Worm (Caenorhabditis elegans): ENCODE data around the gene F10C2.4.

DNA sequence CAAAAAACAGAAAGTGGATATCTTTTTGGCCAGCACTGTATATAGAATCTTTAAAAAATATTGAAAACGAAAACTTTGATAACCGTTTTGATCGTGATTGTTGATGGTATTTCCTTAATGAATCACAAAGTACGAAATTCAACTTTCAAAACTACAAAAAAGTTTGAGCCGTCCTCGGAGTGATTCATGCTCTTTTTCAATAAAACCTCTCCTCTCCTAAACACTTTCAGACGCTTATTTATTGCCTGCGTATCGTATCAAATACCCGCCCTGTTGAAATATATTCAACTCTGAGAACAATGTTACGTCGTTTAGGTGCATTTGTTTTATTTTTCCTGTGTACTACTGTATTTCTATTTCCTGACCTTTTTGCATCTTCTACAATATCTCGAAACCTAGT, 20.4 kb upstream of the F10C2.4 start:
- TF ChIP-seq lsy-2 (tag; optimal IDR thresholded peaks at IDR 0.05) (no peak), drap-1 (GFP tag; optimal IDR thresholded peaks at IDR 0.05) (no peak)
